Worm (Caenorhabditis elegans) whole organism, young adult: ENCODE data around the gene C47A4.5.

Source experiments
- B0261.1 ChIP-seq: sonication (generic microtip); optimal IDR thresholded peaks from 2 replicates; lab custom pipeline; 2016; ENCODE audit warnings: mild to moderate bottlenecking, missing genetic modification characterization, moderate library complexity, missing compliant biosample characterization
- C06A6.2 ChIP-seq: fragments of 200-800 bp; sonication (Bioruptor generic); conservative IDR thresholded peaks from 2 replicates; pipeline ENCODE4 v1.3.6; 2022; ENCODE audit warnings: missing genetic modification characterization, missing compliant biosample characterization
- K11D2.4 ChIP-seq: fragments of 200-800 bp; sonication (Bioruptor generic); IDR thresholded peaks from 2 replicates; pipeline ENCODE4 v1.3.6; 2022; ENCODE audit warnings: missing genetic modification reagents, missing genetic modification characterization, missing compliant biosample characterization
- ceh-100 ChIP-seq: fragments of 200-800 bp; sonication (Bioruptor generic); IDR thresholded peaks from 2 replicates; pipeline ENCODE4 v1.3.6; 2022; ENCODE audit warnings: missing genetic modification reagents, missing genetic modification characterization, missing compliant biosample characterization
- ceh-79 ChIP-seq: sonication (generic microtip); optimal IDR thresholded peaks from 2 replicates; lab custom pipeline; 2017; ENCODE audit warnings: mild to moderate bottlenecking, missing genetic modification characterization, missing compliant biosample characterization
- efl-1 ChIP-seq: fragments of 150-350 bp; optimal IDR thresholded peaks from 2 replicates; lab custom pipeline; 2014; ENCODE audit warnings: missing biosample characterization, missing genetic modification reagents, missing genetic modification characterization
- hlh-12 ChIP-seq: sonication (generic microtip); optimal IDR thresholded peaks from 2 replicates; lab custom pipeline; 2016; ENCODE audit warnings: missing genetic modification characterization, missing compliant biosample characterization
- lag-1 ChIP-seq: fragments of 200-800 bp; sonication (Bioruptor generic); IDR thresholded peaks from 2 replicates; pipeline ENCODE4 v1.3.6; 2022; ENCODE audit warnings: missing genetic modification reagents, missing genetic modification characterization, missing compliant biosample characterization
- let-526 ChIP-seq: fragments of 200-800 bp; sonication (Bioruptor generic); IDR thresholded peaks from 2 replicates; pipeline ENCODE4 v1.3.6; 2022; ENCODE audit warnings: missing genetic modification reagents, missing genetic modification characterization, missing compliant biosample characterization
- lin-35 ChIP-seq, 3 experiments: fragments of 150-350 bp in 2 of 3; sonication (generic microtip) in 1 of 3; optimal IDR thresholded peaks; 2 replicates each; lab custom pipeline; 2014 to 2018; ENCODE audit warnings: missing biosample characterization in 3 of 3, missing genetic modification characterization in 3 of 3, missing genetic modification reagents in 3 of 3
- lsy-27 ChIP-seq: sonication (generic microtip); optimal IDR thresholded peaks from 2 replicates; lab custom pipeline; 2017; ENCODE audit warnings: missing genetic modification characterization, mild to moderate bottlenecking, missing compliant biosample characterization, antibody characterized with exemption, missing genotype, borderline replicate concordance; ENCODE audit not compliant: insufficient read depth
- snpc-4 ChIP-seq, 5 experiments: fragments of 150-350 bp in 1 of 5; sonication (generic microtip) in 4 of 5; optimal IDR thresholded peaks; 2 replicates each; lab custom pipeline; 2014 to 2018; ENCODE audit warnings: missing genetic modification characterization in 5 of 5, missing biosample characterization in 3 of 5, antibody characterized with exemption in 2 of 5, mild to moderate bottlenecking in 2 of 5, missing compliant biosample characterization in 2 of 5, missing genotype in 2 of 5, moderate library complexity in 2 of 5, missing genetic modification reagents in 1 of 5
- tlf-1 ChIP-seq: fragments of 200-800 bp; sonication (Bioruptor generic); optimal IDR thresholded peaks from 2 replicates; lab custom pipeline; 2018; ENCODE audit warnings: mild to moderate bottlenecking, missing genetic modification characterization, missing compliant biosample characterization

DNA sequence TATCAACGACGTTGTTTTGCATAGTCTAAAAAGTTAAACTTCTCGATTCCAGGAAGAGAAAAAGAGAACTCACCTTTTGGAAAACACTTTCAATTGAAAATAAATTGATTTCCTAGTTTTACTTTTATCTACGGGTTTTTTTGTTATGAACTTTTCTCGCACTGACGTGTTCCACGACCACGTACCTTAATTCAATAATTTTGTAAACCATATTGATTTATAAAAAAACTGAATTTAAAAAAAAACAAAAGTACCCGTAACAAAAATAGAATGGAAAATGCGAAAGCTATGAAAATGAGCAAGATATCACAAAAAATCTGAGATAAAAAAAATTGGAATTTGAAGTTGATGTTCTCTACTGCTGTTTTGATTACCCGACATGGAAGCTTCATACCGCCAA, 3.3 kb upstream of the C47A4.5 start, which contains the start of gene C47A4.3:
- TF ChIP-seq ceh-100: no peak
- no peak for TF ChIP-seq C06A6.2 (GFP tag; lab: Robert Waterston, UW)
- no peak for TF ChIP-seq lag-1 (GFP tag; lab: Robert Waterston, UW)
- TF ChIP-seq lsy-27 (tag; lab: Kevin White, UChicago): no peak
- no peak for TF ChIP-seq lin-35 (GFP tag; optimal IDR thresholded peaks at IDR 0.05; lab: Kevin White, UChicago)
- TF ChIP-seq tlf-1 (GFP tag; lab: Kevin White, UChicago): no peak
- no peak for TF ChIP-seq efl-1 (GFP tag; lab: Kevin White, UChicago)
- TF ChIP-seq snpc-4 (GFP tag; optimal IDR thresholded peaks at IDR 0.05; lab: Kevin White, UChicago): no peak
- no peak for TF ChIP-seq snpc-4 (tag; optimal IDR thresholded peaks at IDR 0.05; lab: Kevin White, UChicago)
- TF ChIP-seq B0261.1: no peak
- TF ChIP-seq let-526 (GFP tag; lab: Robert Waterston, UW): no peak
- TF ChIP-seq K11D2.4 (GFP tag; lab: Robert Waterston, UW): no peak
- no peak for TF ChIP-seq hlh-12 (tag; lab: Kevin White, UChicago)
- no peak for TF ChIP-seq ceh-79
